Worm (Caenorhabditis elegans): ENCODE measurements around the gene gsy-1.

DNA sequence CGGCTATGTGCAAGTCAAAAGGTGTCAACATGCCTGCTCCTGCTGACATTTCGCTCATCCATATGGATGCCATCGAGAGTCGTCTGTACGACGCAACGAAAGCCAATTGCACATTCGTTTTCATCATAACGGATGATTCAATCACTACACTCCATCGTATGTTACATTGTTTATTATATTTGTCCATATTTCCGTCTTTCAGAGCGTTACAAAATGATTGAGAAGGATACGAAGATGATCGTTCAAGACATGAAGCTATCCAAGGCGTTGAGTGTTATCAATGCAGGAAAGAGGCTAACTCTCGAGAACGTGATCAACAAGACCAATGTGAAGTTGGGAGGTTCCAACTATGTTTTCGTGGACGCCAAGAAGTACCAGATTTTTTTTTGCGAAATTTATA is 43.6 kb upstream of the gsy-1 start:
- no peak for TF ChIP-seq nhr-28 (tag; optimal IDR thresholded peaks at IDR 0.05)
- no peak for TF ChIP-seq ceh-82 (tag; optimal IDR thresholded peaks at IDR 0.05)
- TF ChIP-seq nhr-25 (tag; optimal IDR thresholded peaks at IDR 0.05), result no peak
- TF ChIP-seq ama-1 (optimal IDR thresholded peaks at IDR 0.05), result no peak
- no peak for TF ChIP-seq nhr-43 (tag; optimal IDR thresholded peaks at IDR 0.05; ENCODE audit: poor library complexity, severe bottlenecking)
